Worm (Caenorhabditis elegans) whole organism, L1 larva: ENCODE data around the gene W07G4.8.

ENCODE experiments used
- nhr-76 ChIP-seq: sonication (generic microtip); optimal IDR thresholded peaks from 2 replicates; lab custom pipeline; 2017; ENCODE audit warnings: missing biosample characterization, missing genetic modification characterization
- zag-1 ChIP-seq: fragments of 150-350 bp; optimal IDR thresholded peaks from 2 replicates; lab custom pipeline; 2014; ENCODE audit warnings: missing biosample characterization, missing genetic modification characterization

DNA sequence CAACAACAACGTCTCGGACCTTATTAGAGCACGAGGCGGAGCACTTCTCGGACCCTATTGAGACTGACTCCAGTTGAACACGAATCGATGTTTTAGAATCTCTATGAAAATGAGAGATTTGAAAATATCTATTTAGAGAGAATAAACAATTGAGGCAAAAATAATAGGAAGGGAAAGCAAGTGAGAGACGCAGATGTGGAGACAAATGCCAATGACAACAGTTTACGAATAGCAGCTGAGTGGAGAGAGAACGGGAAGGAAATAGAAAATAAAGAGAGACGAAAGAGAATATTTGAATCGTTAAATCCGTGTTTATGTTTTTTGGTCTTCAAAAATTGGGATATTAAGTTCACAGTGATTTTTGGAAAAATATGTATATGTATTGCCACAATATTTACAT is 39.5 kb downstream of the W07G4.8 start:
- TF ChIP-seq zag-1 (tag; lab: Kevin White, UChicago) (no peak), nhr-76 (tag; lab: Kevin White, UChicago) (no peak)
